Worm (Caenorhabditis elegans) whole organism, young adult: ENCODE results near the gene C38D9.8.

Experiments used
- B0035.1 ChIP-seq: sonication (generic microtip); optimal IDR thresholded peaks from 2 replicates; lab custom pipeline; 2016; ENCODE audit warnings: missing genetic modification characterization, mild to moderate bottlenecking, missing compliant biosample characterization, missing genotype, missing genetic modification reagents
- ama-1 ChIP-seq, 3 experiments: fragments of 150-350 bp in 1 of 3; sonication (generic microtip) in 2 of 3; optimal IDR thresholded peaks; 2 replicates each; lab custom pipeline; 2014 to 2018; ENCODE audit warnings: missing biosample characterization in 2 of 3, missing genetic modification characterization in 2 of 3, missing genetic modification reagents in 2 of 3
- lir-1 ChIP-seq: fragments of 200-800 bp; sonication (Bioruptor generic); conservative IDR thresholded peaks from 2 replicates; pipeline ENCODE4 v1.3.6; 2022; ENCODE audit warnings: missing genetic modification reagents, missing genetic modification characterization, missing compliant biosample characterization
- tbp1 ChIP-seq: fragments of 200-800 bp; sonication (Bioruptor generic); optimal IDR thresholded peaks from 2 replicates; lab custom pipeline; 2018; ENCODE audit warnings: mild to moderate bottlenecking, missing genetic modification characterization, missing compliant biosample characterization
- unc-62 ChIP-seq: fragments of 150-350 bp; optimal IDR thresholded peaks from 2 replicates; lab custom pipeline; 2014; ENCODE audit warnings: missing biosample characterization, missing genetic modification reagents, missing genetic modification characterization
- xnd-1 ChIP-seq: sonication (generic microtip); optimal IDR thresholded peaks from 2 replicates; lab custom pipeline; 2016; ENCODE audit warnings: missing genotype, missing genetic modification reagents, missing genetic modification characterization, missing compliant biosample characterization

ce11 chrV:17601520-17601919 is 48.9 kb upstream of the C38D9.8 start, which contains the start of gene ztf-25:
- no peak for TF ChIP-seq unc-62 (GFP tag; lab: Kevin White, UChicago)
- no peak for TF ChIP-seq lir-1 (GFP tag; lab: Robert Waterston, UW)
- no peak for TF ChIP-seq B0035.1
- no peak for TF ChIP-seq ama-1 (optimal IDR thresholded peaks at IDR 0.05; lab: Kevin White, UChicago)
- no peak for TF ChIP-seq ama-1 (GFP tag; optimal IDR thresholded peaks at IDR 0.05; lab: Kevin White, UChicago)
- TF ChIP-seq xnd-1 (tag; lab: Kevin White, UChicago) = no peak
- no peak for TF ChIP-seq tbp1 (GFP tag; lab: Kevin White, UChicago)
